Worm (Caenorhabditis elegans): Measurements from ENCODE around the gene ast-1.

DNA sequence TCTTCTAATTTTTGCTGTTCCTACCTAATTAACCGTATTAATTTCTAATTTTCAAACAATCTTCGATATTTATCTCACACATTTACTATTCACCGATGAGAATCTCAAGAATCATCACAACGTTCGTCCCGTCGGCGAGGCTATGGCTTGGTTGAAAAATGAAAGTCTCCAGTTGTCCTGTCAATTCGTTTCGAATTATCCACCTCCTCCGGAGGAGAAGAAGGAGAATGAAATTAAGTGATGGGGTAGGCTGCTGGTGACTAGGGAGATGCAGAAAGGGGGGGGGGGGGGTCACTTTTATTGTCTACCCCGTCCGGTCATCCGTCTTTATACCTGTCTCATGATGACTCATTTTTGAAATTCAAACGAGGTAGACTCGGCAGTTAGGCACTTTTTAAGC, 17.7 kb upstream of the ast-1 start:
- TF ChIP-seq flt-1 (GFP tag; IDR thresholded peaks at IDR 0.05) = no peak
- TF ChIP-seq ama-1 (optimal IDR thresholded peaks at IDR 0.05) = no peak
- TF ChIP-seq ceh-36 (tag; optimal IDR thresholded peaks at IDR 0.05) = no peak
- TF ChIP-seq tbx-37 (GFP tag; conservative IDR thresholded peaks at IDR 0.05) = no peak
- no peak for TF ChIP-seq aly-1 (tag; optimal IDR thresholded peaks at IDR 0.05)

All from whole organism, early embryonic.